Fruit fly (Drosophila melanogaster): Measurements from ENCODE around the gene IP3K2.

- no peak for TF ChIP-seq CG14655 (GFP tag; optimal IDR thresholded peaks at IDR 0.05)
- TF ChIP-seq CG8159 (tag; optimal IDR thresholded peaks at IDR 0.05): no peak
- no peak for TF ChIP-seq Snoo (tag; optimal IDR thresholded peaks at IDR 0.05)
- no peak for TF ChIP-seq EcR (GFP tag; optimal IDR thresholded peaks at IDR 0.05)
- no peak for TF ChIP-seq Pif1A (GFP tag; optimal IDR thresholded peaks at IDR 0.05)
- no peak for TF ChIP-seq CG9948 (tag; optimal IDR thresholded peaks at IDR 0.05)
- no peak for TF ChIP-seq CG13204 (GFP tag; optimal IDR thresholded peaks at IDR 0.05)
- TF ChIP-seq gl (tag; optimal IDR thresholded peaks at IDR 0.05): no peak
- no peak for TF ChIP-seq CG32121 (GFP tag; IDR thresholded peaks at IDR 0.05)
- no peak for TF ChIP-seq D1 (tag; optimal IDR thresholded peaks at IDR 0.05)
- TF ChIP-seq fd96Ca (GFP tag; IDR thresholded peaks at IDR 0.05): no peak
- TF ChIP-seq CG15710 (tag; optimal IDR thresholded peaks at IDR 0.05): no peak
- TF ChIP-seq Pif1B (GFP tag; optimal IDR thresholded peaks at IDR 0.05): no peak
Measured at dm6 chrX:13310764-13311163, 7.3 kb downstream of the IP3K2 start.
